Fruit fly (Drosophila melanogaster) whole organism, embryonic: Measurements from ENCODE around the gene CG1847.
A peak's percentile ranks its signal among the peaks of the same experiment; 100 is the strongest.

Source experiments
- Ada2b ChIP-seq: fragments of 200-800 bp; sonication (Bioruptor generic); IDR thresholded peaks from 2 replicates; pipeline ENCODE4 v1.3.6; 2022; ENCODE audit warnings: missing biosample characterization, missing genetic modification characterization
- Atf6 ChIP-seq: fragments of 200-800 bp; sonication (Bioruptor generic); IDR thresholded peaks from 2 replicates; pipeline ENCODE4 v1.3.6; 2022; ENCODE audit warnings: missing biosample characterization, missing genetic modification characterization
- CG10147 ChIP-seq: fragments of 200-800 bp; sonication (Bioruptor generic); optimal IDR thresholded peaks from 2 replicates; lab custom pipeline; 2019; ENCODE audit warnings: missing biosample characterization, mild to moderate bottlenecking, missing genetic modification characterization, moderate library complexity
- CG1024 ChIP-seq: fragments of 200-800 bp; sonication (Bioruptor generic); IDR thresholded peaks from 2 replicates; pipeline ENCODE4 v1.3.6; 2022; ENCODE audit warnings: missing biosample characterization, missing genetic modification characterization
- CG11093 ChIP-seq: fragments of 200-800 bp; sonication (Bioruptor generic); IDR thresholded peaks from 3 replicates; pipeline ENCODE4 v1.3.6; 2022; ENCODE audit warnings: missing biosample characterization, missing genetic modification characterization
- CG14014 ChIP-seq: fragments of 200-800 bp; sonication (Bioruptor generic); IDR thresholded peaks from 2 replicates; pipeline ENCODE4 v1.3.6; 2022; ENCODE audit warnings: missing biosample characterization, missing genetic modification characterization
- CG14441 ChIP-seq: fragments of 200-800 bp; sonication (Bioruptor generic); IDR thresholded peaks from 2 replicates; pipeline ENCODE4 v1.3.6; 2022; ENCODE audit warnings: missing biosample characterization, missing genetic modification characterization
- CG14667 ChIP-seq: fragments of 200-800 bp; sonication (Bioruptor generic); IDR thresholded peaks from 2 replicates; pipeline ENCODE4 v1.3.6; 2022; ENCODE audit warnings: missing biosample characterization, missing genetic modification characterization
- CG15479 ChIP-seq: fragments of 200-800 bp; sonication (Bioruptor generic); optimal IDR thresholded peaks from 3 replicates; lab custom pipeline; 2019; ENCODE audit warnings: missing biosample characterization, mild to moderate bottlenecking, missing genetic modification characterization, moderate library complexity
- CG2120 ChIP-seq: fragments of 200-800 bp; sonication (Bioruptor generic); optimal IDR thresholded peaks from 3 replicates; lab custom pipeline; 2016; ENCODE audit warnings: missing biosample characterization, missing genetic modification characterization
- CG2889 ChIP-seq: fragments of 200-800 bp; sonication (Bioruptor generic); IDR thresholded peaks from 3 replicates; pipeline ENCODE4 v1.3.6; 2022; ENCODE audit warnings: missing biosample characterization, missing genetic modification characterization
- CG30403 ChIP-seq: fragments of 200-800 bp; sonication (Bioruptor generic); optimal IDR thresholded peaks from 3 replicates; lab custom pipeline; 2016; ENCODE audit warnings: missing biosample characterization, missing genetic modification characterization
- CG3065 ChIP-seq: fragments of 200-800 bp; sonication (Bioruptor generic); optimal IDR thresholded peaks from 2 replicates; lab custom pipeline; 2016; ENCODE audit warnings: missing biosample characterization, missing genetic modification characterization
- CG31365 ChIP-seq: fragments of 200-800 bp; sonication (Bioruptor generic); optimal IDR thresholded peaks from 2 replicates; lab custom pipeline; 2018; ENCODE audit warnings: missing biosample characterization, mild to moderate bottlenecking, missing genetic modification characterization
- CG31441 ChIP-seq: fragments of 200-800 bp; sonication (Bioruptor generic); IDR thresholded peaks from 2 replicates; pipeline ENCODE4 v1.3.6; 2022; ENCODE audit warnings: missing biosample characterization, missing genetic modification characterization
- CG3995 ChIP-seq: fragments of 200-800 bp; sonication (Bioruptor generic); optimal IDR thresholded peaks from 3 replicates; lab custom pipeline; 2016; ENCODE audit warnings: missing biosample characterization, missing genetic modification characterization
- CG7556 ChIP-seq: fragments of 200-800 bp; sonication (Bioruptor generic); optimal IDR thresholded peaks from 2 replicates; lab custom pipeline; 2017; ENCODE audit warnings: missing biosample characterization, mild to moderate bottlenecking, missing genetic modification characterization
- CG7745 ChIP-seq: fragments of 200-800 bp; sonication (Bioruptor generic); optimal IDR thresholded peaks from 2 replicates; lab custom pipeline; 2018; ENCODE audit warnings: missing biosample characterization, mild to moderate bottlenecking, missing genetic modification characterization, moderate library complexity
- CG9727 ChIP-seq: fragments of 200-800 bp; sonication (Bioruptor generic); optimal IDR thresholded peaks from 3 replicates; lab custom pipeline; 2017; ENCODE audit warnings: missing biosample characterization, mild to moderate bottlenecking, missing genetic modification characterization
- D ChIP-seq, 2 experiments: fragments of 200-800 bp in 1 of 2; fragments of >200 bp in 1 of 2; sonication (Bioruptor generic) in 1 of 2; optimal IDR thresholded peaks; 2 replicates in 1 of 2; 3 replicates in 1 of 2; lab custom pipeline; 2017; ENCODE audit warnings: mild to moderate bottlenecking in 1 of 2, missing biosample characterization in 1 of 2, missing genetic modification characterization in 1 of 2, missing genetic modification reagents in 1 of 2
- Eip74EF ChIP-seq, 2 experiments: fragments of 200-800 bp in 1 of 2; fragments of >200 bp in 1 of 2; sonication (Bioruptor generic) in 1 of 2; optimal IDR thresholded peaks; 2 replicates each; lab custom pipeline; 2017 to 2019; ENCODE audit warnings: missing biosample characterization in 2 of 2, missing genetic modification characterization in 2 of 2, mild to moderate bottlenecking in 1 of 2, moderate library complexity in 1 of 2
- Fer1 ChIP-seq: fragments of 200-800 bp; sonication (Bioruptor generic); optimal IDR thresholded peaks from 2 replicates; lab custom pipeline; 2017; ENCODE audit warnings: missing biosample characterization, mild to moderate bottlenecking, missing genetic modification characterization
- HLHmδ ChIP-seq: fragments of 200-800 bp; sonication (Bioruptor generic); optimal IDR thresholded peaks from 2 replicates; lab custom pipeline; 2018; ENCODE audit warnings: missing biosample characterization, mild to moderate bottlenecking, missing genetic modification characterization, moderate library complexity
- Hmr ChIP-seq: fragments of 200-800 bp; sonication (Bioruptor generic); optimal IDR thresholded peaks from 3 replicates; lab custom pipeline; 2017; ENCODE audit warnings: mild to moderate bottlenecking, missing biosample characterization, missing genetic modification reagents, missing genetic modification characterization
- Med ChIP-seq: fragments of 200-800 bp; sonication (Bioruptor generic); peaks from one replicate; lab custom pipeline; 2016; ENCODE audit warnings: missing biosample characterization, missing genetic modification characterization, mild to moderate bottlenecking, inconsistent platforms, moderate library complexity
- Pdp1 ChIP-seq, 2 experiments: fragments of 200-800 bp; sonication (Bioruptor generic); optimal IDR thresholded peaks; 3 replicates each; lab custom pipeline; 2016; ENCODE audit warnings: missing biosample characterization in 2 of 2, missing genetic modification characterization in 2 of 2, mild to moderate bottlenecking in 1 of 2, moderate library complexity in 1 of 2
- Sox102F ChIP-seq: fragments of 200-800 bp; sonication (Bioruptor generic); optimal IDR thresholded peaks from 2 replicates; lab custom pipeline; 2018; ENCODE audit warnings: missing biosample characterization, mild to moderate bottlenecking, missing genetic modification characterization, moderate library complexity
- Taf1 ChIP-seq: fragments of 200-800 bp; sonication (Bioruptor generic); IDR thresholded peaks from 2 replicates; pipeline ENCODE4 v1.3.6; 2022; ENCODE audit warnings: missing biosample characterization, missing genetic modification characterization
- ara ChIP-seq: fragments of 200-800 bp; sonication (Bioruptor generic); IDR thresholded peaks from 2 replicates; pipeline ENCODE4 v1.3.6; 2022; ENCODE audit warnings: missing biosample characterization, missing genetic modification characterization
- bab2 ChIP-seq: fragments of 200-800 bp; sonication (Bioruptor generic); optimal IDR thresholded peaks from 2 replicates; lab custom pipeline; 2016; ENCODE audit warnings: missing biosample characterization, missing genetic modification characterization
- bcd ChIP-seq: fragments of 200-800 bp; sonication (Bioruptor generic); optimal IDR thresholded peaks from 2 replicates; lab custom pipeline; 2017; ENCODE audit warnings: missing biosample characterization, mild to moderate bottlenecking, missing genetic modification characterization
- cas ChIP-seq: fragments of 200-800 bp; sonication (Bioruptor generic); IDR thresholded peaks from 2 replicates; pipeline ENCODE4 v1.3.6; 2022; ENCODE audit warnings: missing biosample characterization, missing genetic modification characterization
- chif ChIP-seq, 2 experiments: fragments of 200-800 bp; sonication (Bioruptor generic); optimal IDR thresholded peaks; 3 replicates each; lab custom pipeline; 2016; ENCODE audit warnings: missing biosample characterization in 2 of 2, missing genetic modification characterization in 2 of 2
- chinmo ChIP-seq: fragments of 200-800 bp; sonication (Bioruptor generic); IDR thresholded peaks from 4 replicates; pipeline ENCODE4 v1.3.6; 2022; ENCODE audit warnings: missing biosample characterization, missing genetic modification characterization; ENCODE audit not compliant: partially characterized antibody
- fd96Cb ChIP-seq: fragments of 200-800 bp; sonication (Bioruptor generic); optimal IDR thresholded peaks from 2 replicates; lab custom pipeline; 2018; ENCODE audit warnings: missing biosample characterization, mild to moderate bottlenecking, missing genetic modification characterization, moderate library complexity
- fru ChIP-seq: fragments of >200 bp; optimal IDR thresholded peaks from 2 replicates; lab custom pipeline; 2017
- gce ChIP-seq: fragments of 200-800 bp; sonication (Bioruptor generic); IDR thresholded peaks from 3 replicates; pipeline ENCODE4 v1.3.6; 2022; ENCODE audit warnings: missing biosample characterization, missing genetic modification characterization
- gem ChIP-seq: fragments of 200-800 bp; sonication (Bioruptor generic); optimal IDR thresholded peaks from 2 replicates; lab custom pipeline; 2019; ENCODE audit warnings: missing biosample characterization, mild to moderate bottlenecking, missing genetic modification characterization, moderate library complexity
- gsb ChIP-seq: fragments of 200-800 bp; sonication (Bioruptor generic); IDR thresholded peaks from 2 replicates; pipeline ENCODE4 v1.3.6; 2022; ENCODE audit warnings: missing biosample characterization, missing genetic modification characterization
- jing ChIP-seq: fragments of 200-800 bp; sonication (Bioruptor generic); optimal IDR thresholded peaks from 2 replicates; lab custom pipeline; 2018; ENCODE audit warnings: missing biosample characterization, mild to moderate bottlenecking, missing genetic modification characterization
- lab ChIP-seq: fragments of 200-800 bp; sonication (Bioruptor generic); optimal IDR thresholded peaks from 3 replicates; lab custom pipeline; 2017; ENCODE audit warnings: missing biosample characterization, missing genetic modification characterization, mild to moderate bottlenecking, moderate library complexity, missing genetic modification reagents
- lmd ChIP-seq: fragments of 200-800 bp; sonication (Bioruptor generic); IDR thresholded peaks from 2 replicates; pipeline ENCODE4 v1.3.6; 2022; ENCODE audit warnings: missing biosample characterization, missing genetic modification characterization
- nerfin-1 ChIP-seq: fragments of 200-800 bp; sonication (Bioruptor generic); optimal IDR thresholded peaks from 3 replicates; lab custom pipeline; 2019; ENCODE audit warnings: missing biosample characterization, mild to moderate bottlenecking, missing genetic modification characterization, moderate library complexity
- nmo ChIP-seq: fragments of 200-800 bp; sonication (Bioruptor generic); optimal IDR thresholded peaks from 2 replicates; lab custom pipeline; 2018; ENCODE audit warnings: missing biosample characterization, mild to moderate bottlenecking, missing genetic modification characterization, moderate library complexity
- prd ChIP-seq, 3 experiments: fragments of >200 bp in 2 of 3; fragments of 200-800 bp in 1 of 3; sonication (Bioruptor generic) in 1 of 3; optimal IDR thresholded peaks in 2 of 3; IDR thresholded peaks in 1 of 3; 2 replicates in 2 of 3; 3 replicates in 1 of 3; pipeline versions ENCODE4 v1.3.6 to Lab custom; 2017 to 2022; ENCODE audit warnings: missing biosample characterization in 1 of 3, missing genetic modification characterization in 1 of 3
- sens ChIP-seq: fragments of 200-800 bp; sonication (Bioruptor generic); peaks from one replicate; lab custom pipeline; 2016; ENCODE audit warnings: missing biosample characterization, missing genetic modification characterization
- sqz ChIP-seq: fragments of 200-800 bp; sonication (Bioruptor generic); optimal IDR thresholded peaks from 3 replicates; lab custom pipeline; 2018; ENCODE audit warnings: missing biosample characterization, mild to moderate bottlenecking, missing genetic modification characterization
- wor ChIP-seq: fragments of 200-800 bp; sonication (Bioruptor generic); IDR thresholded peaks from 2 replicates; pipeline ENCODE4 v1.3.6; 2022; ENCODE audit warnings: missing biosample characterization, missing genetic modification characterization

The CG1847 gene

dm6 chrX:11846049-11846718 is 22.8 kb upstream of the CG1847 start, which contains the start of gene CG15740 (continued):
- TF ChIP-seq chinmo (GFP tag; lab: Robert Waterston, UW), result no peak
- peak; percentile 12 for TF ChIP-seq lab (GFP tag; lab: Kevin White, UChicago)
- 0 out of 2 replicates have a peak, but pooled peaks have one; percentile 16 for TF ChIP-seq CG1024
- TF ChIP-seq sqz (GFP tag; lab: Kevin White, UChicago), result no peak
- TF ChIP-seq fd96Cb (tag; lab: Kevin White, UChicago), result peak; percentile 14
- TF ChIP-seq gce (GFP tag; lab: Robert Waterston, UW), result no peak
- peak; percentile 84 for TF ChIP-seq Med
- no peak for TF ChIP-seq CG3995 (GFP tag; lab: Kevin White, UChicago)
- no peak for TF ChIP-seq CG15479 (GFP tag; lab: Kevin White, UChicago)
- peak; percentile 25 for TF ChIP-seq jing (GFP tag; lab: Kevin White, UChicago)
- peak; percentile 62 for TF ChIP-seq Ada2b
- no peak for TF ChIP-seq fru
- peak; percentile 72 for TF ChIP-seq lmd
- peak; percentile 45; the same call in 1 of the 2 replicates for TF ChIP-seq wor (GFP tag; lab: Robert Waterston, UW)
- TF ChIP-seq cas (GFP tag; lab: Robert Waterston, UW), result no peak
- TF ChIP-seq chif (GFP tag; optimal IDR thresholded peaks at IDR 0.05; lab: Kevin White, UChicago), result no peak
- TF ChIP-seq CG14441 (GFP tag; lab: Robert Waterston, UW), result peak; percentile 73
- peak; percentile 1 for TF ChIP-seq nerfin-1 (tag; lab: Kevin White, UChicago)
- peak; percentile 30 for TF ChIP-seq CG2120 (GFP tag; lab: Kevin White, UChicago)
- TF ChIP-seq nmo (GFP tag; lab: Kevin White, UChicago), result peak; percentile 45
- no peak for TF ChIP-seq CG3065
- peak; percentile 61 for TF ChIP-seq CG30403 (GFP tag; lab: Kevin White, UChicago)
- TF ChIP-seq Atf6 (GFP tag; lab: Robert Waterston, UW), result peak; percentile 73; the same call in 1 of the 2 replicates
- TF ChIP-seq HLHmδ (GFP tag; lab: Kevin White, UChicago), result no peak
- peak; percentile 35; the same call in 1 of the 2 replicates for TF ChIP-seq CG14667 (GFP tag; lab: Robert Waterston, UW)
- peak in 1 of 2 experiments; percentile 33 for TF ChIP-seq Pdp1 (GFP tag; optimal IDR thresholded peaks at IDR 0.05; lab: Kevin White, UChicago)
- peak; percentile 63 for TF ChIP-seq Sox102F (GFP tag; lab: Kevin White, UChicago)
- TF ChIP-seq Taf1 (GFP tag; lab: Robert Waterston, UW), result no peak
- TF ChIP-seq CG7556 (GFP tag; lab: Kevin White, UChicago), result peak; percentile 47
- peak; percentile 17 for TF ChIP-seq Hmr (GFP tag; lab: Kevin White, UChicago)
- no peak for TF ChIP-seq prd (optimal IDR thresholded peaks at IDR 0.05; lab: Kevin White, UChicago)
- peak; percentile 69; the same call in 2 of the 3 replicates for TF ChIP-seq prd (GFP tag; IDR thresholded peaks at IDR 0.05; lab: Robert Waterston, UW)
- 0 out of 3 replicates have a peak, but pooled peaks have one; percentile 26 for TF ChIP-seq CG2889 (GFP tag; lab: Robert Waterston, UW)
- TF ChIP-seq CG11093 (GFP tag; lab: Robert Waterston, UW), result peak; percentile 40; the same call in 1 of the 3 replicates
- TF ChIP-seq sens (GFP tag; lab: Kevin White, UChicago), result peak; percentile 76
- TF ChIP-seq ara (GFP tag; lab: Robert Waterston, UW), result peak; percentile 31; the same call in 1 of the 2 replicates
- TF ChIP-seq CG7745 (tag; lab: Kevin White, UChicago), result no peak
- TF ChIP-seq D (optimal IDR thresholded peaks at IDR 0.05; lab: Kevin White, UChicago), result no peak
- no peak for TF ChIP-seq D (GFP tag; optimal IDR thresholded peaks at IDR 0.05; lab: Kevin White, UChicago)
- peak; percentile 63 for TF ChIP-seq CG31441
- peak; percentile 30 for TF ChIP-seq bab2
- no peak for TF ChIP-seq CG31365 (tag; lab: Kevin White, UChicago)
- peak; percentile 41 for TF ChIP-seq bcd
- TF ChIP-seq gsb (GFP tag; lab: Robert Waterston, UW), result 0 out of 2 replicates have a peak, but pooled peaks have one; percentile 35
- TF ChIP-seq Fer1, result peak; percentile 10
- TF ChIP-seq CG14014, result peak; percentile 25; the same call in 1 of the 2 replicates
- TF ChIP-seq CG10147 (GFP tag; lab: Kevin White, UChicago), result no peak
- TF ChIP-seq gem (tag; lab: Kevin White, UChicago), result peak; percentile 53
- peak; percentile 16 for TF ChIP-seq CG9727 (GFP tag; lab: Kevin White, UChicago)
- peak in 1 of 2 experiments; percentile 3 for TF ChIP-seq Eip74EF (GFP tag; optimal IDR thresholded peaks at IDR 0.05; lab: Kevin White, UChicago)
